Worm (Caenorhabditis elegans) whole organism, L1 larva: ENCODE data around the gene ZK177.3.

Experiments
- C04F5.9 ChIP-seq: sonication (generic microtip); optimal IDR thresholded peaks from 2 replicates; lab custom pipeline; 2016; ENCODE audit warnings: missing genetic modification characterization, missing compliant biosample characterization
- C34B4.2 ChIP-seq: sonication (generic microtip); optimal IDR thresholded peaks from 2 replicates; lab custom pipeline; 2017; ENCODE audit warnings: mild to moderate bottlenecking, missing genetic modification characterization, missing compliant biosample characterization
- F16B12.6 ChIP-seq: fragments of 150-350 bp; optimal IDR thresholded peaks from 2 replicates; lab custom pipeline; 2014; ENCODE audit warnings: missing biosample characterization, missing genetic modification characterization
- Y116A8C.19 ChIP-seq: sonication (generic microtip); optimal IDR thresholded peaks from 2 replicates; lab custom pipeline; 2016; ENCODE audit warnings: missing compliant biosample characterization, missing genetic modification characterization, borderline replicate concordance
- aha-1 ChIP-seq: fragments of 150-350 bp; optimal IDR thresholded peaks from 2 replicates; lab custom pipeline; 2014; ENCODE audit warnings: missing biosample characterization, missing genetic modification characterization
- aly-2 ChIP-seq: fragments of 150-350 bp; optimal IDR thresholded peaks from 2 replicates; lab custom pipeline; 2014; ENCODE audit warnings: missing biosample characterization, missing genetic modification characterization
- ama-1 ChIP-seq: fragments of 150-350 bp; optimal IDR thresholded peaks from 2 replicates; lab custom pipeline; 2014
- blmp-1 ChIP-seq: fragments of 150-350 bp; optimal IDR thresholded peaks from 2 replicates; lab custom pipeline; 2014; ENCODE audit warnings: missing biosample characterization, missing genetic modification characterization
- ceh-88 ChIP-seq: fragments of 200-800 bp; sonication (Bioruptor generic); IDR thresholded peaks from 2 replicates; pipeline ENCODE4 v1.3.6; 2022; ENCODE audit warnings: missing genetic modification characterization, missing compliant biosample characterization
- ces-1 ChIP-seq: fragments of 150-350 bp; optimal IDR thresholded peaks from 2 replicates; lab custom pipeline; 2014; ENCODE audit warnings: missing biosample characterization, missing genetic modification reagents, missing genetic modification characterization
- dsc-1 ChIP-seq: sonication (generic microtip); optimal IDR thresholded peaks from 2 replicates; lab custom pipeline; 2016; ENCODE audit warnings: mild to moderate bottlenecking, missing genetic modification characterization, missing compliant biosample characterization
- efl-1 ChIP-seq, 4 experiments: fragments of 150-350 bp; optimal IDR thresholded peaks in 3 of 4; peaks in 1 of 4; 1 replicate in 1 of 4; 2 replicates in 3 of 4; lab custom pipeline; 2014; ENCODE audit warnings: missing biosample characterization in 2 of 4, missing genetic modification characterization in 2 of 4, missing genetic modification reagents in 2 of 4
- egl-27 ChIP-seq, 2 experiments: fragments of 150-350 bp in 1 of 2; sonication (generic microtip); optimal IDR thresholded peaks; 3 replicates each; lab custom pipeline; 2017 to 2018; ENCODE audit warnings: missing biosample characterization in 2 of 2, missing genetic modification characterization in 2 of 2, missing genetic modification reagents in 2 of 2
- elt-2 ChIP-seq: sonication (generic microtip); optimal IDR thresholded peaks from 2 replicates; lab custom pipeline; 2016; ENCODE audit warnings: missing genetic modification characterization, mild to moderate bottlenecking, inconsistent platforms, missing compliant biosample characterization, missing genetic modification reagents
- elt-3 ChIP-seq, 6 experiments: fragments of 150-350 bp in 1 of 6; sonication (generic microtip); optimal IDR thresholded peaks; 2 replicates each; lab custom pipeline; 2017 to 2018; ENCODE audit warnings: missing biosample characterization in 6 of 6, missing genetic modification characterization in 6 of 6, inconsistent platforms in 1 of 6
- fkh-4 ChIP-seq: sonication (generic microtip); optimal IDR thresholded peaks from 2 replicates; lab custom pipeline; 2016; ENCODE audit warnings: missing compliant biosample characterization, missing genetic modification characterization, borderline replicate concordance
- grh-1 ChIP-seq: fragments of 200-800 bp; sonication (Bioruptor generic); IDR thresholded peaks from 2 replicates; pipeline ENCODE4 v1.3.6; 2022; ENCODE audit warnings: missing genetic modification reagents, missing genetic modification characterization, missing compliant biosample characterization
- hlh-4 ChIP-seq: sonication (generic microtip); optimal IDR thresholded peaks from 2 replicates; lab custom pipeline; 2016; ENCODE audit warnings: mild to moderate bottlenecking, missing genetic modification characterization, missing compliant biosample characterization
- hpl-2 ChIP-seq: fragments of 150-350 bp; optimal IDR thresholded peaks from 2 replicates; lab custom pipeline; 2014; ENCODE audit warnings: missing biosample characterization, missing genetic modification reagents, missing genetic modification characterization
- irx-1 ChIP-seq: sonication (generic microtip); optimal IDR thresholded peaks from 2 replicates; lab custom pipeline; 2016; ENCODE audit warnings: missing genetic modification characterization, missing compliant biosample characterization
- jun-1 ChIP-seq: fragments of 150-350 bp; optimal IDR thresholded peaks from 2 replicates; lab custom pipeline; 2014; ENCODE audit warnings: missing biosample characterization, missing genetic modification reagents, missing genetic modification characterization
- lin-15B ChIP-seq: fragments of 150-350 bp; sonication (generic microtip); optimal IDR thresholded peaks from 3 replicates; lab custom pipeline; 2014; ENCODE audit warnings: missing biosample characterization, missing genetic modification characterization
- lin-39 ChIP-seq: fragments of 150-350 bp; optimal IDR thresholded peaks from 2 replicates; lab custom pipeline; 2014; ENCODE audit warnings: missing biosample characterization, missing genetic modification reagents, missing genetic modification characterization
- lir-3 ChIP-seq: sonication (generic microtip); optimal IDR thresholded peaks from 2 replicates; lab custom pipeline; 2016; ENCODE audit warnings: mild to moderate bottlenecking, missing genetic modification characterization, moderate library complexity, missing compliant biosample characterization; ENCODE audit not compliant: poor library complexity
- mef-2 ChIP-seq: fragments of 150-350 bp; optimal IDR thresholded peaks from 2 replicates; lab custom pipeline; 2014; ENCODE audit warnings: missing biosample characterization, missing genetic modification characterization
- nhr-11 ChIP-seq: fragments of 150-350 bp; optimal IDR thresholded peaks from 2 replicates; lab custom pipeline; 2014; ENCODE audit warnings: missing biosample characterization, missing genetic modification characterization
- nhr-12 ChIP-seq: sonication (generic microtip); optimal IDR thresholded peaks from 2 replicates; lab custom pipeline; 2017; ENCODE audit warnings: missing biosample characterization, missing genetic modification characterization
- nhr-19 ChIP-seq: fragments of 200-800 bp; sonication (Bioruptor generic); conservative IDR thresholded peaks from 2 replicates; pipeline ENCODE4 v1.3.6; 2022; ENCODE audit warnings: missing genetic modification characterization, missing compliant biosample characterization
- nhr-20 ChIP-seq: sonication (generic microtip); optimal IDR thresholded peaks from 2 replicates; lab custom pipeline; 2016; ENCODE audit warnings: mild to moderate bottlenecking, missing genetic modification characterization, missing compliant biosample characterization
- nhr-28 ChIP-seq: fragments of 150-350 bp; optimal IDR thresholded peaks from 2 replicates; lab custom pipeline; 2014; ENCODE audit warnings: missing biosample characterization, missing genetic modification characterization
- nhr-71 ChIP-seq: sonication (generic microtip); optimal IDR thresholded peaks from 2 replicates; lab custom pipeline; 2016; ENCODE audit warnings: mild to moderate bottlenecking, missing genetic modification characterization, moderate library complexity, missing compliant biosample characterization
- nhr-85 ChIP-seq: sonication (generic microtip); peaks from one replicate; lab custom pipeline; 2016; ENCODE audit warnings: missing genetic modification characterization, inconsistent platforms, missing compliant biosample characterization
- nhr-90 ChIP-seq: sonication (generic microtip); optimal IDR thresholded peaks from 2 replicates; lab custom pipeline; 2016; ENCODE audit warnings: mild to moderate bottlenecking, missing genetic modification characterization, missing compliant biosample characterization; ENCODE audit not compliant: poor library complexity
- pag-3 ChIP-seq: sonication (generic microtip); optimal IDR thresholded peaks from 2 replicates; lab custom pipeline; 2017; ENCODE audit warnings: missing genetic modification characterization, mild to moderate bottlenecking, missing compliant biosample characterization, antibody characterized with exemption, borderline replicate concordance; ENCODE audit not compliant: insufficient read depth
- pax-3 ChIP-seq: fragments of 200-800 bp; sonication (Bioruptor generic); optimal IDR thresholded peaks from 2 replicates; lab custom pipeline; 2018; ENCODE audit warnings: mild to moderate bottlenecking, missing genetic modification characterization, moderate library complexity, missing compliant biosample characterization
- pqm-1 ChIP-seq: sonication (generic microtip); optimal IDR thresholded peaks from 3 replicates; lab custom pipeline; 2017; ENCODE audit warnings: missing biosample characterization, missing genetic modification characterization
- snpc-4 ChIP-seq: fragments of 150-350 bp; optimal IDR thresholded peaks from 2 replicates; lab custom pipeline; 2014; ENCODE audit warnings: missing biosample characterization, missing genetic modification characterization
- sptf-1 ChIP-seq: fragments of 150-350 bp; optimal IDR thresholded peaks from 2 replicates; lab custom pipeline; 2014; ENCODE audit warnings: missing biosample characterization, missing genetic modification characterization
- sup-37 ChIP-seq: fragments of 200-800 bp; sonication (Bioruptor generic); optimal IDR thresholded peaks from 2 replicates; lab custom pipeline; 2018; ENCODE audit warnings: mild to moderate bottlenecking, missing genetic modification characterization, missing compliant biosample characterization
- tlp-1 ChIP-seq: fragments of 150-350 bp; optimal IDR thresholded peaks from 2 replicates; lab custom pipeline; 2014; ENCODE audit warnings: missing biosample characterization, missing genetic modification characterization
- unc-130 ChIP-seq: fragments of 150-350 bp; optimal IDR thresholded peaks from 2 replicates; lab custom pipeline; 2017; ENCODE audit warnings: missing biosample characterization, missing genetic modification characterization, inconsistent platforms
- unc-30 ChIP-seq: sonication (generic microtip); optimal IDR thresholded peaks from 2 replicates; lab custom pipeline; 2017; ENCODE audit warnings: missing biosample characterization, missing genetic modification characterization
- vab-15 ChIP-seq: sonication (generic microtip); optimal IDR thresholded peaks from 2 replicates; lab custom pipeline; 2017; ENCODE audit warnings: missing genotype, mild to moderate bottlenecking, missing genetic modification characterization, missing compliant biosample characterization
- ztf-11 ChIP-seq, 2 experiments: sonication (generic microtip); optimal IDR thresholded peaks; 2 replicates each; lab custom pipeline; 2016 to 2017; ENCODE audit warnings: missing genetic modification characterization in 2 of 2, missing biosample characterization in 1 of 2, missing compliant biosample characterization in 1 of 2

ZK177.3 gene

ce11 chrII:5500986-5501657, 14.5 kb upstream of the ZK177.3 start, which contains the start of gene F12A10.8 (continued):
- TF ChIP-seq pax-3 (tag; lab: Kevin White, UChicago), result no peak
- no peak for TF ChIP-seq unc-130 (tag; lab: Kevin White, UChicago)
- no peak for TF ChIP-seq egl-27 (tag; optimal IDR thresholded peaks at IDR 0.05; lab: Kevin White, UChicago)
- no peak for TF ChIP-seq nhr-28
- peak; percentile 33 for TF ChIP-seq nhr-85 (tag; lab: Kevin White, UChicago)
- no peak for TF ChIP-seq nhr-11
- TF ChIP-seq vab-15 (tag; lab: Kevin White, UChicago), result no peak
- no peak for TF ChIP-seq fkh-4 (tag; lab: Kevin White, UChicago)
- no peak for TF ChIP-seq dsc-1 (tag; lab: Kevin White, UChicago)
- no peak for TF ChIP-seq ama-1
- no peak for TF ChIP-seq elt-2 (tag; lab: Kevin White, UChicago)
- no peak for TF ChIP-seq sup-37 (GFP tag; lab: Kevin White, UChicago)
- TF ChIP-seq nhr-19 (GFP tag; lab: Robert Waterston, UW), result no peak
- no peak for TF ChIP-seq ztf-11 (tag; optimal IDR thresholded peaks at IDR 0.05; lab: Kevin White, UChicago)
- TF ChIP-seq lin-39, result no peak
- peak; percentile 57 to 83 for TF ChIP-seq efl-1 (optimal IDR thresholded peaks at IDR 0.05; lab: Kevin White, UChicago)
- TF ChIP-seq efl-1 (GFP tag; optimal IDR thresholded peaks at IDR 0.05 in 1 of 2; lab: Kevin White, UChicago), result peak; percentile 85 to 98
- TF ChIP-seq hpl-2 (GFP tag; lab: Kevin White, UChicago), result no peak
- TF ChIP-seq jun-1 (tag; lab: Kevin White, UChicago), result no peak
- no peak for TF ChIP-seq nhr-20 (tag; lab: Kevin White, UChicago)
- no peak for TF ChIP-seq nhr-12
- no peak for TF ChIP-seq pqm-1 (tag; lab: Kevin White, UChicago)
- TF ChIP-seq nhr-90 (tag; lab: Kevin White, UChicago), result no peak
- TF ChIP-seq lir-3 (tag; lab: Kevin White, UChicago), result no peak
- no peak for TF ChIP-seq tlp-1
- no peak for TF ChIP-seq aha-1 (tag; lab: Kevin White, UChicago)
- TF ChIP-seq blmp-1 (tag; lab: Kevin White, UChicago), result peak; percentile 55
- peak; percentile 30 for TF ChIP-seq F16B12.6
- TF ChIP-seq ces-1 (GFP tag; lab: Kevin White, UChicago), result no peak
- TF ChIP-seq nhr-71, result no peak
- no peak for TF ChIP-seq pag-3 (tag; lab: Kevin White, UChicago)
- no peak for TF ChIP-seq snpc-4 (tag; lab: Kevin White, UChicago)
- no peak for TF ChIP-seq grh-1
- TF ChIP-seq C04F5.9 (tag; lab: Kevin White, UChicago), result no peak
- no peak for TF ChIP-seq unc-30
- no peak for TF ChIP-seq Y116A8C.19
- no peak for TF ChIP-seq C34B4.2 (tag; lab: Kevin White, UChicago)
- TF ChIP-seq ceh-88, result no peak
- no peak for TF ChIP-seq elt-3 (tag; optimal IDR thresholded peaks at IDR 0.05; lab: Kevin White, UChicago)
- TF ChIP-seq mef-2, result no peak
- TF ChIP-seq sptf-1 (tag; lab: Kevin White, UChicago), result no peak
- no peak for TF ChIP-seq hlh-4 (tag; lab: Kevin White, UChicago)
- TF ChIP-seq irx-1 (tag; lab: Kevin White, UChicago), result no peak

- TF ChIP-seq elt-2 (tag; lab: Kevin White, UChicago) (peak; percentile 40), lin-15B (tag; lab: Kevin White, UChicago) (no peak), aly-2 (tag; lab: Kevin White, UChicago) (no peak)
Measured at ce11 chrII:5503760-5504159, 11.9 kb upstream of the ZK177.3 start, which contains the start of gene cyp-44A1. cyp-44A1 (plus strand) TSS chrII:5504044.
